Worm (Caenorhabditis elegans) whole organism, L3 larva: ENCODE data around the gene lgc-54.
A peak's percentile ranks its signal among the peaks of the same experiment; 100 is the strongest.

Experiments used
- R02D3.7 ChIP-seq: fragments of 150-350 bp; optimal IDR thresholded peaks from 2 replicates; lab custom pipeline; 2014; ENCODE audit warnings: missing biosample characterization, missing genetic modification characterization
- ZK546.5 ChIP-seq: sonication (generic microtip); optimal IDR thresholded peaks from 2 replicates; lab custom pipeline; 2017; ENCODE audit warnings: missing biosample characterization, missing genetic modification characterization
- ama-1 ChIP-seq: fragments of 150-350 bp; optimal IDR thresholded peaks from 2 replicates; lab custom pipeline; 2018
- ceh-16 ChIP-seq: sonication (generic microtip); optimal IDR thresholded peaks from 2 replicates; lab custom pipeline; 2017; ENCODE audit warnings: missing biosample characterization, missing genetic modification characterization
- ceh-9 ChIP-seq: sonication (generic microtip); optimal IDR thresholded peaks from 2 replicates; lab custom pipeline; 2018; ENCODE audit warnings: missing biosample characterization, missing genetic modification characterization
- daf-12 ChIP-seq: fragments of 150-350 bp; optimal IDR thresholded peaks from 2 replicates; lab custom pipeline; 2014; ENCODE audit warnings: missing biosample characterization, missing genetic modification reagents, missing genetic modification characterization
- egl-5 ChIP-seq: fragments of 150-350 bp; optimal IDR thresholded peaks from 2 replicates; lab custom pipeline; 2017; ENCODE audit warnings: missing biosample characterization, missing genetic modification reagents, missing genetic modification characterization, inconsistent platforms
- elt-1 ChIP-seq: fragments of 150-350 bp; optimal IDR thresholded peaks from 2 replicates; lab custom pipeline; 2014; ENCODE audit warnings: missing biosample characterization, missing genetic modification characterization
- elt-2 ChIP-seq: sonication (generic microtip); optimal IDR thresholded peaks from 2 replicates; lab custom pipeline; 2016; ENCODE audit warnings: missing genetic modification reagents, mild to moderate bottlenecking, missing genetic modification characterization, missing compliant biosample characterization
- eor-1 ChIP-seq, 2 experiments: fragments of 150-350 bp; optimal IDR thresholded peaks; 2 replicates each; lab custom pipeline; 2014 to 2018; ENCODE audit warnings: missing biosample characterization in 2 of 2, missing genetic modification characterization in 2 of 2
- fos-1 ChIP-seq: fragments of 150-350 bp; optimal IDR thresholded peaks from 2 replicates; lab custom pipeline; 2014; ENCODE audit warnings: missing biosample characterization, missing genetic modification characterization
- hmg-11 ChIP-seq: sonication (generic microtip); optimal IDR thresholded peaks from 2 replicates; lab custom pipeline; 2016; ENCODE audit warnings: missing genetic modification characterization, missing compliant biosample characterization
- jun-1 ChIP-seq: fragments of 150-350 bp; optimal IDR thresholded peaks from 2 replicates; lab custom pipeline; 2014; ENCODE audit warnings: missing biosample characterization, missing genetic modification reagents, missing genetic modification characterization
- lin-15B ChIP-seq: fragments of 150-350 bp; optimal IDR thresholded peaks from 2 replicates; lab custom pipeline; 2014; ENCODE audit warnings: missing biosample characterization, missing genetic modification characterization
- lin-39 ChIP-seq: fragments of 150-350 bp; optimal IDR thresholded peaks from 2 replicates; lab custom pipeline; 2018; ENCODE audit warnings: missing biosample characterization, missing genetic modification reagents, missing genetic modification characterization
- lsy-12 ChIP-seq: sonication (generic microtip); optimal IDR thresholded peaks from 2 replicates; lab custom pipeline; 2016; ENCODE audit warnings: mild to moderate bottlenecking, missing genetic modification characterization, missing compliant biosample characterization
- mml-1 ChIP-seq: fragments of 150-350 bp; sonication (generic microtip); optimal IDR thresholded peaks from 3 replicates; lab custom pipeline; 2014; ENCODE audit warnings: missing biosample characterization, missing genetic modification characterization
- nhr-11 ChIP-seq: fragments of 150-350 bp; optimal IDR thresholded peaks from 2 replicates; lab custom pipeline; 2014; ENCODE audit warnings: missing biosample characterization, missing genetic modification characterization
- nhr-12 ChIP-seq: fragments of 150-350 bp; optimal IDR thresholded peaks from 2 replicates; lab custom pipeline; 2014; ENCODE audit warnings: missing biosample characterization, missing genetic modification characterization
- nhr-23 ChIP-seq: fragments of 150-350 bp; optimal IDR thresholded peaks from 2 replicates; lab custom pipeline; 2014; ENCODE audit warnings: missing biosample characterization, missing genetic modification reagents, missing genetic modification characterization
- nhr-237 ChIP-seq: fragments of 150-350 bp; optimal IDR thresholded peaks from 2 replicates; lab custom pipeline; 2014; ENCODE audit warnings: missing biosample characterization, missing genetic modification characterization
- nhr-25 ChIP-seq: sonication (generic microtip); optimal IDR thresholded peaks from 2 replicates; lab custom pipeline; 2017; ENCODE audit warnings: missing biosample characterization, missing genetic modification characterization
- nhr-28 ChIP-seq: fragments of 150-350 bp; optimal IDR thresholded peaks from 2 replicates; lab custom pipeline; 2014; ENCODE audit warnings: missing biosample characterization, missing genetic modification characterization
- nhr-43 ChIP-seq: sonication (generic microtip); optimal IDR thresholded peaks from 2 replicates; lab custom pipeline; 2016; ENCODE audit warnings: mild to moderate bottlenecking, missing genetic modification characterization, missing compliant biosample characterization; ENCODE audit not compliant: poor library complexity, severe bottlenecking
- nhr-77 ChIP-seq: fragments of 150-350 bp; optimal IDR thresholded peaks from 2 replicates; lab custom pipeline; 2014; ENCODE audit warnings: missing biosample characterization, missing genetic modification characterization
- pha-4 ChIP-seq: fragments of 150-350 bp; optimal IDR thresholded peaks from 2 replicates; lab custom pipeline; 2014; ENCODE audit warnings: missing biosample characterization, missing genetic modification reagents, missing genetic modification characterization
- sea-2 ChIP-seq: fragments of 150-350 bp; sonication (generic microtip); optimal IDR thresholded peaks from 4 replicates; lab custom pipeline; 2014; ENCODE audit warnings: missing biosample characterization, missing genetic modification reagents, missing genetic modification characterization
- skn-1 ChIP-seq: fragments of 150-350 bp; optimal IDR thresholded peaks from 2 replicates; lab custom pipeline; 2014; ENCODE audit warnings: missing biosample characterization, missing genetic modification characterization
- snpc-4 ChIP-seq: fragments of 150-350 bp; optimal IDR thresholded peaks from 2 replicates; lab custom pipeline; 2014; ENCODE audit warnings: missing biosample characterization, missing genetic modification characterization
- tbx-2 ChIP-seq: sonication (generic microtip); optimal IDR thresholded peaks from 2 replicates; lab custom pipeline; 2016; ENCODE audit warnings: mild to moderate bottlenecking, missing genetic modification characterization, missing compliant biosample characterization
- unc-39 ChIP-seq: sonication (generic microtip); optimal IDR thresholded peaks from 4 replicates; lab custom pipeline; 2017; ENCODE audit warnings: missing biosample characterization, missing genetic modification characterization
- unc-62 ChIP-seq: fragments of 150-350 bp; sonication (generic microtip); optimal IDR thresholded peaks from 4 replicates; lab custom pipeline; 2014; ENCODE audit warnings: missing biosample characterization, missing genetic modification reagents, missing genetic modification characterization
- zag-1 ChIP-seq: fragments of 150-350 bp; optimal IDR thresholded peaks from 2 replicates; lab custom pipeline; 2014; ENCODE audit warnings: missing biosample characterization, missing genetic modification characterization
- ztf-11 ChIP-seq: fragments of 150-350 bp; optimal IDR thresholded peaks from 2 replicates; lab custom pipeline; 2014; ENCODE audit warnings: missing biosample characterization, missing genetic modification characterization
- ztf-4 ChIP-seq: fragments of 150-350 bp; optimal IDR thresholded peaks from 2 replicates; lab custom pipeline; 2014; ENCODE audit warnings: missing biosample characterization, missing genetic modification characterization

lgc-54 gene

DNA sequence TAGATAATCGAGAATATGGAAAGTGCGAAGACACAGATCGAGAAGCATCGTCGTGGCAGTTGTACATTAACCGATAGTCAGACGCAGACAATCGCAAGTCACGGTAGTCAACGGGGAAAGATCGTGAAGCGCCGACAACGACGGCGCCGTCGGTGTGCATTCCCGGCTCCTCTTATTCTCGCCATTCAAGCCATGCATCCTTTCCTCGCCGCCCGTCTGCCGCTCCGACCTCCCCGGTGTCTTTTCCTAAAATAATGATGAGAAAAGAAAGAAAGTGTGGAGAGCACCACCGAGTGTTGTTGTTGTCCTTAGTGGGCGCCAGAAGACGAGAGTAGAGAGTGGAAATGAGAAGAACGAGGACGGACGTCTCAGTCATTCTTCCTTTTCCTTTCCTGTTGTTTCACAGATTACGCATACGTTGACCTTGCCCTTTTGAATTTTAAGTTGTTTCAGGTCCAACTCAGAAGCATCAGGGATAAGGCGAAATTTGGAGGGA lies 52.6 kb downstream of the lgc-54 start, which contains the start of gene ZC404.1:
Gene ZC404.1, plus strand, starts transcription at position 446 of the 496 bp plus-strand sequence.
- TF ChIP-seq daf-12 (tag; lab: Kevin White, UChicago) (no peak), ceh-16 (tag; lab: Kevin White, UChicago) (no peak), nhr-23 (no peak), lin-15B (tag; lab: Kevin White, UChicago) (no peak), ztf-11 (tag; lab: Kevin White, UChicago) (no peak), snpc-4 (tag; lab: Kevin White, UChicago) (peak; percentile 71), elt-2 (tag; lab: Kevin White, UChicago) (no peak), fos-1 (tag; lab: Kevin White, UChicago) (no peak), egl-5 (no peak), nhr-43 (tag; lab: Kevin White, UChicago) (no peak), lin-39 (peak; percentile 28)

DNA sequence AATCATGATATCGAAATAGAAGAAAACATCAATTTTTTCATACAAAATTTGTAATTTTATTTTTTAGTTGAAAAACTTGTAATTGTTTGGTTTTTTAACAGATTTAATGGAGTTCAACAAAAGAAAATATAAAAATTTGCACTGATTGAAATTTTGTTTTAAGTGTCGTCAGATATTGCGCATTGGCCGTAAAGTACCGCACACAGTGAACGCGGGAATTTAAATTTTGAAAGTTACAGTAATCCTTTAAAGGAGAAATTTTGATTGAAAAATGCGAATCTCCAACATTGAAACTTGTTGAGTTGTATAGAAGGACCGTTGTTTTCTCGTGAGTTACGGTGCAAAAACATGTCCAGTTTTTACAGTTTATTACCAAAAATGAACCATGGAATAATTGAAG lies 53.4 kb downstream of the lgc-54 start:
- no peak for TF ChIP-seq lsy-12 (tag; lab: Kevin White, UChicago)
- TF ChIP-seq nhr-12 = no peak
- TF ChIP-seq nhr-77 = no peak
- no peak for TF ChIP-seq ama-1 (lab: Kevin White, UChicago)
- TF ChIP-seq zag-1 (tag; lab: Kevin White, UChicago) = no peak
- TF ChIP-seq pha-4 (tag; lab: Kevin White, UChicago) = peak; percentile 7
- no peak for TF ChIP-seq nhr-28 (tag; lab: Kevin White, UChicago)
- no peak for TF ChIP-seq elt-1
- no peak for TF ChIP-seq jun-1
- TF ChIP-seq, all 47 proteins: peak for 1

DNA sequence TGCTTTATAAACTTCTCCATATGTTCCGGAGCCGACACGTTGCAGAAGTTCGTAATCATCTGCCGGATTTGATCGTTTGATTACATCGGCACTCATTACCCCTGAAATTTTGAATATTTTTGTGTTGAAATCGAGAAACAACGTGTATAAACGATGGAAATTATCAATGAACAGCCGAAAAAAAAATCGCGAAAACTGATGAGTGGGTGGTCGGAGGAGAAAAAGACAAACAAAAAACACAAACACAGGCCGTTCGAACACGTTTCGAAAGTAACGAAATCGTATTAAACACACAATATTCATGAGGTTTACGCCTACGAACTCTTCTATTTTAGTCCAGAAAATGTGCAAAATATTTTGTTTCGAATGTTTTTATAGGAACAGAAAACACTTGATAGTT lies 53.8 kb downstream of the lgc-54 start, which contains the start of gene gck-2:
Gene gck-2, minus strand, starts transcription at position 101 of the 400 bp plus-strand sequence.
- TF ChIP-seq skn-1 = no peak
- no peak for TF ChIP-seq mml-1 (tag; lab: Kevin White, UChicago)
- TF ChIP-seq ama-1 (lab: Kevin White, UChicago) = no peak
- no peak for TF ChIP-seq unc-62 (GFP tag; lab: Kevin White, UChicago)
- no peak for TF ChIP-seq nhr-11 (tag; lab: Kevin White, UChicago)
- no peak for TF ChIP-seq R02D3.7 (tag; lab: Kevin White, UChicago)
- TF ChIP-seq elt-1 = no peak
- no peak for TF ChIP-seq ceh-16 (tag; lab: Kevin White, UChicago)
- no peak for TF ChIP-seq nhr-77
- TF ChIP-seq eor-1 (tag; optimal IDR thresholded peaks at IDR 0.05; lab: Kevin White, UChicago) = no peak
- TF ChIP-seq ceh-9 = no peak
- TF ChIP-seq unc-39 (tag; lab: Kevin White, UChicago) = no peak
- TF ChIP-seq hmg-11 = no peak
- TF ChIP-seq ZK546.5 (tag; lab: Kevin White, UChicago) = no peak
- no peak for TF ChIP-seq ztf-4 (tag; lab: Kevin White, UChicago)
- no peak for TF ChIP-seq nhr-25
- TF ChIP-seq tbx-2 (tag; lab: Kevin White, UChicago) = no peak
- TF ChIP-seq sea-2 (GFP tag; lab: Kevin White, UChicago) = no peak
- TF ChIP-seq nhr-23 = no peak
- TF ChIP-seq nhr-237 (tag; lab: Kevin White, UChicago) = no peak
